Worm (Caenorhabditis elegans): ENCODE results near the gene unc-31.

Gene unc-31

DNA sequence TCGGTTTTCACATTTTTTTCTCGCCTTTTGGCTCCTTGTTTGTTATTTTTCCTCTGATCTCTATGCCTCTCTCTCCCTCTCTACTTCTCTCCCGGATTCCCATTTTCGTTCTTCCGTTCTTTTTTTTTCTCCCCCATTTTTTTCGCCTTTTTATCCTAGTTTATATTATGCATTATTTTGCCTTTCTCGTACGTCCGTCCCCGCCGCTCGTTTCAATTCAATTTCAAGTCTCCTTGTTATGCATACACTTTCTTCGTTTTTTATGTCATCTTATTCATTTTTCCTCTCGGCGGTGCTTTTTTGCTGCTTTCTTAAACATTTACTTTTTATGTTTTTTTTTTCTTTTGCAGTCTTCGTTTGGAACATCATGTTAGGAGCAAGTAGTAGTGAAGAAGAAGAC, at the start of gene unc-31:
unc-31 (plus strand) TSS at position 349 of the 400 bp plus-strand sequence.
- TF ChIP-seq ets-7 (tag; optimal IDR thresholded peaks at IDR 0.05) (no peak), pes-1 (GFP tag; IDR thresholded peaks at IDR 0.05) (no peak), tbx-37 (GFP tag; conservative IDR thresholded peaks at IDR 0.05) (no peak), hnd-1 (tag; optimal IDR thresholded peaks at IDR 0.05) (no peak), ceh-13 (GFP tag; optimal IDR thresholded peaks at IDR 0.05) (no peak), tbx-11 (GFP tag; IDR thresholded peaks at IDR 0.05) (no peak), B0310.2 (tag; optimal IDR thresholded peaks at IDR 0.05) (no peak), scrt-1 (GFP tag; IDR thresholded peaks at IDR 0.05) (no peak), flt-1 (GFP tag; IDR thresholded peaks at IDR 0.05) (no peak), ceh-36 (tag; optimal IDR thresholded peaks at IDR 0.05) (no peak), ama-1 (optimal IDR thresholded peaks at IDR 0.05) (no peak), hmg-4 (GFP tag; optimal IDR thresholded peaks at IDR 0.05) (no peak), sea-1 (GFP tag; conservative IDR thresholded peaks at IDR 0.05) (no peak), hmbx-1 (tag; optimal IDR thresholded peaks at IDR 0.05) (no peak), F13C5.2 (tag; optimal IDR thresholded peaks at IDR 0.05) (no peak), tra-4 (tag; optimal IDR thresholded peaks at IDR 0.05) (no peak), aly-1 (tag; optimal IDR thresholded peaks at IDR 0.05) (no peak)

ce11 chrIV:12724641-12725040, 49.0 kb upstream of the unc-31 start, which contains the start of the genes T23F6.3 and rbd-1:
TSS of gene T23F6.3 (minus strand) at chrIV:12724760.
TSS of gene rbd-1 (plus strand) at chrIV:12724986.
- 0 out of 2 replicates have a peak, but pooled peaks have one; percentile 47 for TF ChIP-seq tbx-11 (GFP tag; IDR thresholded peaks at IDR 0.05)
- TF ChIP-seq ets-7 (tag; optimal IDR thresholded peaks at IDR 0.05), result peak; percentile 19
- TF ChIP-seq tbx-37 (GFP tag; conservative IDR thresholded peaks at IDR 0.05), result peak; percentile 53; the same call in 1 of the 2 replicates
- no peak for TF ChIP-seq B0310.2 (tag; optimal IDR thresholded peaks at IDR 0.05)
- TF ChIP-seq F13C5.2 (tag; optimal IDR thresholded peaks at IDR 0.05), result peak; percentile 76
- TF ChIP-seq scrt-1 (GFP tag; IDR thresholded peaks at IDR 0.05), result no peak
- TF ChIP-seq ceh-13 (GFP tag; optimal IDR thresholded peaks at IDR 0.05), result no peak

ce11 chrIV:12725228-12725627, 48.4 kb upstream of the unc-31 start:
- TF ChIP-seq sea-1 (GFP tag; conservative IDR thresholded peaks at IDR 0.05) (no peak), tbx-37 (GFP tag; conservative IDR thresholded peaks at IDR 0.05) (no peak), pes-1 (GFP tag; IDR thresholded peaks at IDR 0.05) (no peak), flt-1 (GFP tag; IDR thresholded peaks at IDR 0.05) (no peak), ceh-36 (tag; optimal IDR thresholded peaks at IDR 0.05) (no peak), tbx-11 (GFP tag; IDR thresholded peaks at IDR 0.05) (no peak), hnd-1 (tag; optimal IDR thresholded peaks at IDR 0.05) (no peak), ceh-13 (GFP tag; optimal IDR thresholded peaks at IDR 0.05) (no peak), aly-1 (tag; optimal IDR thresholded peaks at IDR 0.05) (no peak), hmbx-1 (tag; optimal IDR thresholded peaks at IDR 0.05) (no peak), scrt-1 (GFP tag; IDR thresholded peaks at IDR 0.05) (no peak)

DNA sequence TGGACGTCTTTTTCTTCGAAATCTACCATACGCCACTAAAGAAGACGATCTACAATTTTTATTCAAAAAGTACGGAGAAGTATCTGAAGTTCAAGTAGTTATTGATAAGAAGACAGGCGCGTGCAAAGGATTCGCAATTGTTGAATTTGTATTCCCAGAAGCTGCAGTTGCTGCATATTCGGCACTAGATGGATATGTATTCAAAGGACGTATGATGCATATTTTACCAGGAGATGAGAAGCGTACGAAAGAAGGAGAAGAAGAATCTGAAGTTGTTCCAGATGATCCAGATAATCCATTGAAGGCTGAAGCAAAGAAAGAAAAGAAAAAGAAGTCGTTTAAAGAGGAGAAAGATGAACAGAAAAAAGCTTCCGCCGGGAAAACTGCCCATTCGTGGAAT, 47.7 kb upstream of the unc-31 start:
- no peak for TF ChIP-seq pes-1 (GFP tag; IDR thresholded peaks at IDR 0.05)

ce11 chrIV:12728162-12728561, 45.5 kb upstream of the unc-31 start:
- no peak for TF ChIP-seq flt-1 (GFP tag; IDR thresholded peaks at IDR 0.05)
- no peak for TF ChIP-seq tra-4 (tag; optimal IDR thresholded peaks at IDR 0.05)
- no peak for TF ChIP-seq hmbx-1 (tag; optimal IDR thresholded peaks at IDR 0.05)
- TF ChIP-seq tbx-11 (GFP tag; IDR thresholded peaks at IDR 0.05), result no peak
- no peak for TF ChIP-seq hmg-4 (GFP tag; optimal IDR thresholded peaks at IDR 0.05)
- no peak for TF ChIP-seq pes-1 (GFP tag; IDR thresholded peaks at IDR 0.05)
- no peak for TF ChIP-seq ets-7 (tag; optimal IDR thresholded peaks at IDR 0.05)

- TF ChIP-seq sea-1 (GFP tag; conservative IDR thresholded peaks at IDR 0.05) (0 out of 2 replicates have a peak, but pooled peaks have one; percentile 7), tbx-37 (GFP tag; conservative IDR thresholded peaks at IDR 0.05) (0 out of 2 replicates have a peak, but pooled peaks have one; percentile 16), pes-1 (GFP tag; IDR thresholded peaks at IDR 0.05) (0 out of 2 replicates have a peak, but pooled peaks have one; percentile 14), tbx-11 (GFP tag; IDR thresholded peaks at IDR 0.05) (peak; percentile 60; the same call in 1 of the 2 replicates)
Observed at ce11 chrIV:12730624-12731023, 43.0 kb upstream of the unc-31 start.

DNA sequence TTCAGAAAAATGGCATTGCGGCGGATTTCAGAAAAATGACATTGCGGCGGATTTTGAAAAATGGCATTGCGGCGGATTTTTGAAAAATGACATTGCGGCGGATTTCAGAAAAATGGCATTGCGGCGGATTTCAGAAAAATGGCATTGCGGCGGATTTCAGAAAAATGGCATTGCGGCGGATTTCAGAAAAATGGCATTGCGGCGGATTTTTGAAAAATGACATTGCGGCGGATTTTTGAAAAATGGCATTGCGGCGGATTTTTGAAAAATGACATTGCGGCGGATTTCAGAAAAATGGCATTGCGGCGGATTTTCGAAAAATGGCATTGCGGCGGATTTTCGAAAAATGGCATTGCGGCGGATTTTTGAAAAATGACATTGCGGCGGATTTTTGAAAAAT, 42.2 kb upstream of the unc-31 start:
- TF ChIP-seq pes-1 (GFP tag; IDR thresholded peaks at IDR 0.05), result 0 out of 2 replicates have a peak, but pooled peaks have one; percentile 30

DNA sequence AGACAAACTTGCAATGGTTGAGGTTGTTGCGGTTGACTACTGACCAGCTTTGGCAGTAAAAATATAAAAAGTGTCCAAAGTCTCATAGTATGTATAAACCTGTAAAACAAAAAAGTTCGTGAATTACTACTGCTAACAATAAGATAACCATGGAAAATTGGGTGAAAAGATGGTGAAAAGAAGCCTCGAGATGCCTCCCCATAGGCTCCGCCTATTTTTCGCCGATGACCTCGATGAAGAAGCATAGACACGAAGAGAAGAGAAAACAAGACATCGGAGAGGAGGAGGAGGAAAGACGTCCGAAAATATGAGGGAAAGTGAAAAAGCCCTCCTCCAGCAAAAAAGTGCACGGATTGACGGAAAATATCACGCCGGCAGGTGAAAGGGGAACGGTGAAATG, 32.2 kb upstream of the unc-31 start, which contains the start of gene T23F6.5:
T23F6.5 (minus strand) TSS at position 101 of the 400 bp plus-strand sequence.
- TF ChIP-seq ama-1 (optimal IDR thresholded peaks at IDR 0.05) (no peak), F13C5.2 (tag; optimal IDR thresholded peaks at IDR 0.05) (no peak), aly-1 (tag; optimal IDR thresholded peaks at IDR 0.05) (no peak), scrt-1 (GFP tag; IDR thresholded peaks at IDR 0.05) (no peak), ceh-36 (tag; optimal IDR thresholded peaks at IDR 0.05) (no peak), sea-1 (GFP tag; conservative IDR thresholded peaks at IDR 0.05) (no peak), flt-1 (GFP tag; IDR thresholded peaks at IDR 0.05) (no peak), ceh-13 (GFP tag; optimal IDR thresholded peaks at IDR 0.05) (no peak)

DNA sequence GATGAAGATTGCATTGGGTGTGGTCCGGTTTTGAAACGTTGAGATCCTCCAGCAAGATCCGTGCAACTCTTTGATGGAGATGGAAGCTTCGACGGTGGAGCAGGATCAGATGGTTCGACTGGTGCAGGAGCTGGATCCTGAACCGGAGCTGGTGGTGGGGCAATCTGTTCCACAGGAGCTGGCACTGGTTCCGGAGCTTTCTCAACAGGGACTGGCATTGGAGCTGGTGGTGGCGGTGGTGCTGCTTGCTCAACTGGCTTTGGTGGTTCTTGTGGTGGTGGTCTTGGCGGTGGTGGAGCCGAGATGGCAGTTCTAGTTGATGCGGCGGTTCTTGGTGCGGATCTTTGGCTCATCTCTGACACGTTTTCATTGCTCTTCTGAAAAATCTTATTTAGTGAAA, 30.0 kb upstream of the unc-31 start:
- TF ChIP-seq tra-4 (tag; optimal IDR thresholded peaks at IDR 0.05) (no peak), hmbx-1 (tag; optimal IDR thresholded peaks at IDR 0.05) (no peak), aly-1 (tag; optimal IDR thresholded peaks at IDR 0.05) (no peak), hnd-1 (tag; optimal IDR thresholded peaks at IDR 0.05) (no peak), B0310.2 (tag; optimal IDR thresholded peaks at IDR 0.05) (no peak), sea-1 (GFP tag; conservative IDR thresholded peaks at IDR 0.05) (no peak), flt-1 (GFP tag; IDR thresholded peaks at IDR 0.05) (no peak), F13C5.2 (tag; optimal IDR thresholded peaks at IDR 0.05) (no peak), scrt-1 (GFP tag; IDR thresholded peaks at IDR 0.05) (no peak), ama-1 (optimal IDR thresholded peaks at IDR 0.05) (no peak), pes-1 (GFP tag; IDR thresholded peaks at IDR 0.05) (no peak), hmg-4 (GFP tag; optimal IDR thresholded peaks at IDR 0.05) (no peak), ets-7 (tag; optimal IDR thresholded peaks at IDR 0.05) (no peak), ceh-36 (tag; optimal IDR thresholded peaks at IDR 0.05) (no peak), ceh-13 (GFP tag; optimal IDR thresholded peaks at IDR 0.05) (no peak), tbx-37 (GFP tag; conservative IDR thresholded peaks at IDR 0.05) (no peak), tbx-11 (GFP tag; IDR thresholded peaks at IDR 0.05) (no peak)

Measured in whole organism, early embryonic.